Worm (Caenorhabditis elegans): ENCODE data around the gene C27D6.1.

ce11 chrII:5177902-5178301 lies 5.4 kb downstream of the C27D6.1 start, which contains the start of gene C27D6.12:
- TF ChIP-seq nhr-23 (tag; optimal IDR thresholded peaks at IDR 0.05): no peak
- no peak for TF ChIP-seq ceh-82 (tag; optimal IDR thresholded peaks at IDR 0.05)
- no peak for TF ChIP-seq unc-62 (GFP tag; optimal IDR thresholded peaks at IDR 0.05)
- no peak for TF ChIP-seq ceh-9 (tag; optimal IDR thresholded peaks at IDR 0.05)
- TF ChIP-seq ama-1 (optimal IDR thresholded peaks at IDR 0.05): no peak
- no peak for TF ChIP-seq R02D3.7 (tag; optimal IDR thresholded peaks at IDR 0.05)
- no peak for TF ChIP-seq elt-1 (tag; optimal IDR thresholded peaks at IDR 0.05)
- TF ChIP-seq nhr-76 (tag; optimal IDR thresholded peaks at IDR 0.05): no peak
- no peak for TF ChIP-seq nhr-28 (tag; optimal IDR thresholded peaks at IDR 0.05)

All from whole organism, L3 larva.